Fruit fly (Drosophila melanogaster): ENCODE data around the gene Dad1.

Gene Dad1

dm6 chr2L:8385849-8386248 is 1.9 kb upstream of the Dad1 start:
- no peak for TF ChIP-seq noc (tag; optimal IDR thresholded peaks at IDR 0.05)

dm6 chr2L:8384985-8385519 is 1.1 kb upstream of the Dad1 start:
- TF ChIP-seq noc (tag; optimal IDR thresholded peaks at IDR 0.05), result no peak

- TF ChIP-seq noc (tag; optimal IDR thresholded peaks at IDR 0.05), result peak; percentile 69
Measured at dm6 chr2L:8382646-8383045, 1.3 kb downstream of the Dad1 start, which contains the start of the genes CG13392 and Rcd4. Gene CG13392, minus strand, starts transcription at chr2L:8382807. Gene Rcd4, plus strand, starts transcription at chr2L:8382861.

dm6 chr2L:8381508-8382036 is 2.4 kb downstream of the Dad1 start, which contains the start of gene AlaRS:
Gene AlaRS, minus strand, starts transcription at chr2L:8381764.
- peak; percentile 70 for TF ChIP-seq noc (tag; optimal IDR thresholded peaks at IDR 0.05)

dm6 chr2L:8376717-8377116 is 7.2 kb downstream of the Dad1 start, which contains the start of the genes CG13390 and CG17294:
Gene CG13390, minus strand, starts transcription at chr2L:8376797.
Gene CG17294, plus strand, starts transcription at chr2L:8377035.
- TF ChIP-seq noc (tag; optimal IDR thresholded peaks at IDR 0.05), result peak; percentile 99

dm6 chr2L:8374235-8374634 is 9.7 kb downstream of the Dad1 start, which contains the start of gene Wdr82:
Gene Wdr82, plus strand, starts transcription at chr2L:8374461.
- no peak for TF ChIP-seq noc (tag; optimal IDR thresholded peaks at IDR 0.05)

dm6 chr2L:8372248-8372647 is 11.7 kb downstream of the Dad1 start:
- TF ChIP-seq noc (tag; optimal IDR thresholded peaks at IDR 0.05), result no peak

dm6 chr2L:8371354-8371937 is 12.5 kb downstream of the Dad1 start:
- no peak for TF ChIP-seq noc (tag; optimal IDR thresholded peaks at IDR 0.05)

dm6 chr2L:8370364-8371326 is 13.3 kb downstream of the Dad1 start, which contains the start of gene CG17292:
Gene CG17292, plus strand, starts transcription at chr2L:8370454.
- TF ChIP-seq noc (tag; optimal IDR thresholded peaks at IDR 0.05), result peak; percentile 70

- no peak for TF ChIP-seq noc (tag; optimal IDR thresholded peaks at IDR 0.05)
Measured at dm6 chr2L:8365701-8366643, 18.0 kb downstream of the Dad1 start, which contains the start of gene Pp2A-29B. Gene Pp2A-29B, plus strand, starts transcription at chr2L:8366038.

dm6 chr2L:8364006-8364956 is 19.7 kb downstream of the Dad1 start, which contains the start of the genes RpS13 and CSN8:
Gene RpS13, minus strand, starts transcription at chr2L:8364662.
Gene CSN8, plus strand, starts transcription at chr2L:8364855.
- peak; percentile 31 for TF ChIP-seq noc (tag; optimal IDR thresholded peaks at IDR 0.05)

- no peak for TF ChIP-seq noc (tag; optimal IDR thresholded peaks at IDR 0.05)
Measured at dm6 chr2L:8362955-8363285, 21.0 kb downstream of the Dad1 start.

dm6 chr2L:8362273-8362954 is 21.5 kb downstream of the Dad1 start, which contains the start of gene CG7627:
Gene CG7627, minus strand, starts transcription at chr2L:8362469.
- TF ChIP-seq noc (tag; optimal IDR thresholded peaks at IDR 0.05), result peak; percentile 88

Data from whole organism, larva.